Worm (Caenorhabditis elegans): ENCODE data around the gene hlh-19.

- TF ChIP-seq sem-2 (GFP tag; optimal IDR thresholded peaks at IDR 0.05) (no peak), ztf-11 (tag; optimal IDR thresholded peaks at IDR 0.05) (no peak), snpc-4 (tag; optimal IDR thresholded peaks at IDR 0.05) (no peak), unc-62 (GFP tag; optimal IDR thresholded peaks at IDR 0.05) (no peak)
Measured at ce11 chrX:587798-588197, 30.7 kb upstream of the hlh-19 start, which contains the start of gene mrp-1.

All from whole organism, mixed stage, embryonic.